Fruit fly (Drosophila melanogaster) whole organism, embryonic: ENCODE results near the gene Or82a.
A peak's percentile ranks its signal among the peaks of the same experiment; 100 is the strongest.

Experiments used
- CG10147 ChIP-seq: fragments of 200-800 bp; sonication (Bioruptor generic); optimal IDR thresholded peaks from 2 replicates; lab custom pipeline; 2019; ENCODE audit warnings: missing biosample characterization, mild to moderate bottlenecking, missing genetic modification characterization, moderate library complexity
- CG12155 ChIP-seq: fragments of 200-800 bp; sonication (Bioruptor generic); optimal IDR thresholded peaks from 3 replicates; lab custom pipeline; 2016; ENCODE audit warnings: missing biosample characterization, missing genetic modification characterization
- CG13775 ChIP-seq: fragments of 200-800 bp; sonication (Bioruptor generic); optimal IDR thresholded peaks from 3 replicates; lab custom pipeline; 2017; ENCODE audit warnings: missing biosample characterization, mild to moderate bottlenecking, missing genetic modification characterization
- CG17802 ChIP-seq: fragments of 200-800 bp; sonication (Bioruptor generic); optimal IDR thresholded peaks from 2 replicates; lab custom pipeline; 2018; ENCODE audit warnings: missing biosample characterization, mild to moderate bottlenecking, missing genetic modification characterization, moderate library complexity
- CG18476 ChIP-seq: fragments of 200-800 bp; sonication (Bioruptor generic); optimal IDR thresholded peaks from 2 replicates; lab custom pipeline; 2016; ENCODE audit warnings: missing biosample characterization, mild to moderate bottlenecking, missing genetic modification characterization
- CG30403 ChIP-seq: fragments of 200-800 bp; sonication (Bioruptor generic); optimal IDR thresholded peaks from 3 replicates; lab custom pipeline; 2016; ENCODE audit warnings: missing biosample characterization, missing genetic modification characterization
- CG32532 ChIP-seq: fragments of 200-800 bp; sonication (Bioruptor generic); IDR thresholded peaks from 2 replicates; pipeline ENCODE4 v1.3.6; 2022; ENCODE audit warnings: missing biosample characterization, missing genetic modification characterization
- CG34422 ChIP-seq: fragments of 200-800 bp; sonication (Bioruptor generic); IDR thresholded peaks from 3 replicates; pipeline ENCODE4 v1.3.6; 2022; ENCODE audit warnings: missing biosample characterization, missing genetic modification characterization
- CG3726 ChIP-seq: fragments of 200-800 bp; sonication (Bioruptor generic); IDR thresholded peaks from 3 replicates; pipeline ENCODE4, ENCODE4 v1.3.6; 2022; ENCODE audit warnings: missing biosample characterization, missing genetic modification characterization
- CG42726 ChIP-seq: fragments of 200-800 bp; sonication (Bioruptor generic); IDR thresholded peaks from 2 replicates; pipeline ENCODE4 v1.3.6; 2022; ENCODE audit warnings: missing biosample characterization, missing genetic modification characterization; ENCODE audit not compliant: partially characterized antibody
- CG4282 ChIP-seq: fragments of 200-800 bp; sonication (Bioruptor generic); optimal IDR thresholded peaks from 2 replicates; lab custom pipeline; 2016; ENCODE audit warnings: missing biosample characterization, missing genetic modification characterization
- CG4730 ChIP-seq: fragments of 200-800 bp; sonication (Bioruptor generic); IDR thresholded peaks from 2 replicates; pipeline ENCODE4 v1.3.6; 2022; ENCODE audit warnings: missing biosample characterization, missing genetic modification characterization
- CG7786 ChIP-seq: fragments of 200-800 bp; sonication (Bioruptor generic); optimal IDR thresholded peaks from 2 replicates; lab custom pipeline; 2016; ENCODE audit warnings: missing biosample characterization, missing genetic modification characterization
- CG7963 ChIP-seq: fragments of 200-800 bp; sonication (Bioruptor generic); IDR thresholded peaks from 3 replicates; pipeline ENCODE4 v1.3.6; 2022; ENCODE audit warnings: missing biosample characterization, missing genetic modification characterization; ENCODE audit not compliant: partially characterized antibody
- D ChIP-seq, 2 experiments: fragments of 200-800 bp in 1 of 2; fragments of >200 bp in 1 of 2; sonication (Bioruptor generic) in 1 of 2; optimal IDR thresholded peaks; 2 replicates in 1 of 2; 3 replicates in 1 of 2; lab custom pipeline; 2017; ENCODE audit warnings: mild to moderate bottlenecking in 1 of 2, missing biosample characterization in 1 of 2, missing genetic modification characterization in 1 of 2, missing genetic modification reagents in 1 of 2
- Deaf1 ChIP-seq: fragments of 200-800 bp; optimal IDR thresholded peaks from 3 replicates; lab custom pipeline; 2019; ENCODE audit warnings: missing biosample characterization, mild to moderate bottlenecking, missing genetic modification characterization, moderate library complexity
- Drgx ChIP-seq: fragments of 200-800 bp; sonication (Bioruptor generic); IDR thresholded peaks from 2 replicates; pipeline ENCODE4 v1.3.6; 2022; ENCODE audit warnings: missing biosample characterization, missing genetic modification characterization
- Ets65A ChIP-seq: fragments of 200-800 bp; sonication (Bioruptor generic); peaks from one replicate; lab custom pipeline; 2016; ENCODE audit warnings: missing biosample characterization, missing genetic modification characterization
- Ets97D ChIP-seq: fragments of 200-800 bp; sonication (Bioruptor generic); optimal IDR thresholded peaks from 3 replicates; lab custom pipeline; 2016; ENCODE audit warnings: missing biosample characterization, missing genetic modification characterization
- H2.0 ChIP-seq: fragments of 200-800 bp; sonication (Bioruptor generic); IDR thresholded peaks from 2 replicates; pipeline ENCODE4 v1.3.6; 2022; ENCODE audit warnings: missing biosample characterization, missing genetic modification characterization
- HmgD ChIP-seq: fragments of 200-800 bp; sonication (Bioruptor generic); optimal IDR thresholded peaks from 3 replicates; lab custom pipeline; 2016; ENCODE audit warnings: missing biosample characterization, missing genetic modification characterization
- Hr3 ChIP-seq: fragments of 200-800 bp; sonication (Bioruptor generic); optimal IDR thresholded peaks from 3 replicates; lab custom pipeline; 2016; ENCODE audit warnings: missing biosample characterization, missing genetic modification characterization
- Nf-YC ChIP-seq: fragments of 200-800 bp; optimal IDR thresholded peaks from 3 replicates; lab custom pipeline; 2019; ENCODE audit warnings: missing biosample characterization, mild to moderate bottlenecking, missing genetic modification characterization, moderate library complexity
- Sry-δ ChIP-seq: fragments of 200-800 bp; sonication (Bioruptor generic); optimal IDR thresholded peaks from 2 replicates; lab custom pipeline; 2016; ENCODE audit warnings: missing biosample characterization, missing genetic modification characterization
- Ssrp ChIP-seq: fragments of 200-800 bp; sonication (Bioruptor generic); optimal IDR thresholded peaks from 2 replicates; lab custom pipeline; 2018; ENCODE audit warnings: missing biosample characterization, mild to moderate bottlenecking, missing genetic modification characterization, moderate library complexity
- Usf ChIP-seq: fragments of 200-800 bp; sonication (Bioruptor generic); optimal IDR thresholded peaks from 2 replicates; lab custom pipeline; 2017; ENCODE audit warnings: missing genotype, missing biosample characterization, missing genetic modification characterization
- Xrp1 ChIP-seq: fragments of 200-800 bp; sonication (Bioruptor generic); IDR thresholded peaks from 2 replicates; pipeline ENCODE4 v1.3.6; 2022; ENCODE audit warnings: missing biosample characterization, missing genetic modification characterization
- amos ChIP-seq: fragments of 200-800 bp; sonication (Bioruptor generic); IDR thresholded peaks from 2 replicates; pipeline ENCODE4 v1.3.6; 2022; ENCODE audit warnings: missing biosample characterization, missing genetic modification characterization; ENCODE audit not compliant: partially characterized antibody
- bbx ChIP-seq: fragments of 200-800 bp; sonication (Bioruptor generic); IDR thresholded peaks from 2 replicates; pipeline ENCODE4 v1.3.6; 2022; ENCODE audit warnings: missing biosample characterization, missing genetic modification characterization; ENCODE audit not compliant: partially characterized antibody
- bowl ChIP-seq: fragments of 200-800 bp; sonication (Bioruptor generic); IDR thresholded peaks from 2 replicates; pipeline ENCODE4 v1.3.6; 2022; ENCODE audit warnings: missing biosample characterization, missing genetic modification characterization
- da ChIP-seq: fragments of 200-800 bp; sonication (Bioruptor generic); optimal IDR thresholded peaks from 2 replicates; lab custom pipeline; 2016; ENCODE audit warnings: missing biosample characterization, missing genetic modification characterization
- eyg ChIP-seq: fragments of 200-800 bp; sonication (Bioruptor generic); optimal IDR thresholded peaks from 3 replicates; lab custom pipeline; 2016; ENCODE audit warnings: missing biosample characterization, missing genetic modification characterization
- fd102C ChIP-seq: fragments of 200-800 bp; sonication (Bioruptor generic); optimal IDR thresholded peaks from 2 replicates; lab custom pipeline; 2018; ENCODE audit warnings: missing biosample characterization, mild to moderate bottlenecking, missing genetic modification characterization, moderate library complexity
- fru ChIP-seq: fragments of >200 bp; optimal IDR thresholded peaks from 2 replicates; lab custom pipeline; 2017
- gcm ChIP-seq: fragments of 200-800 bp; sonication (Bioruptor generic); optimal IDR thresholded peaks from 2 replicates; lab custom pipeline; 2019; ENCODE audit warnings: missing biosample characterization, mild to moderate bottlenecking, missing genetic modification characterization, moderate library complexity
- gem ChIP-seq: fragments of 200-800 bp; sonication (Bioruptor generic); optimal IDR thresholded peaks from 2 replicates; lab custom pipeline; 2019; ENCODE audit warnings: missing biosample characterization, mild to moderate bottlenecking, missing genetic modification characterization, moderate library complexity
- gro ChIP-seq: fragments of 200-800 bp; sonication (Bioruptor generic); optimal IDR thresholded peaks from 2 replicates; lab custom pipeline; 2016; ENCODE audit warnings: missing biosample characterization, missing genetic modification characterization
- h ChIP-seq: fragments of >200 bp; optimal IDR thresholded peaks from 2 replicates; lab custom pipeline; 2017
- her ChIP-seq: fragments of 200-800 bp; sonication (Bioruptor generic); optimal IDR thresholded peaks from 2 replicates; lab custom pipeline; 2016; ENCODE audit warnings: missing biosample characterization, missing genetic modification characterization
- jing ChIP-seq: fragments of 200-800 bp; sonication (Bioruptor generic); optimal IDR thresholded peaks from 2 replicates; lab custom pipeline; 2018; ENCODE audit warnings: missing biosample characterization, mild to moderate bottlenecking, missing genetic modification characterization
- jumu ChIP-seq: fragments of 200-800 bp; sonication (Bioruptor generic); optimal IDR thresholded peaks from 3 replicates; lab custom pipeline; 2016; ENCODE audit warnings: missing biosample characterization, missing genetic modification characterization
- nau ChIP-seq: fragments of 200-800 bp; sonication (Bioruptor generic); optimal IDR thresholded peaks from 3 replicates; lab custom pipeline; 2017; ENCODE audit warnings: missing biosample characterization, mild to moderate bottlenecking, missing genetic modification characterization, missing genetic modification reagents
- pros ChIP-seq: fragments of 200-800 bp; sonication (Bioruptor generic); optimal IDR thresholded peaks from 3 replicates; lab custom pipeline; 2019; ENCODE audit warnings: missing biosample characterization, mild to moderate bottlenecking, missing genetic modification characterization, moderate library complexity
- run ChIP-seq: fragments of 200-800 bp; sonication (Bioruptor generic); optimal IDR thresholded peaks from 3 replicates; lab custom pipeline; 2018; ENCODE audit warnings: missing biosample characterization, mild to moderate bottlenecking, missing genetic modification characterization
- shn ChIP-seq: fragments of 200-800 bp; sonication (Bioruptor generic); optimal IDR thresholded peaks from 3 replicates; lab custom pipeline; 2016; ENCODE audit warnings: missing biosample characterization, missing genetic modification characterization
- tna ChIP-seq: fragments of 200-800 bp; sonication (Bioruptor generic); IDR thresholded peaks from 2 replicates; pipeline ENCODE4 v1.3.6; 2022; ENCODE audit warnings: missing biosample characterization, missing genetic modification characterization; ENCODE audit not compliant: partially characterized antibody
- trh ChIP-seq: fragments of 200-800 bp; sonication (Bioruptor generic); optimal IDR thresholded peaks from 2 replicates; lab custom pipeline; 2016; ENCODE audit warnings: missing biosample characterization, missing genetic modification characterization
- tx ChIP-seq: fragments of 200-800 bp; sonication (Bioruptor generic); optimal IDR thresholded peaks from 2 replicates; lab custom pipeline; 2016; ENCODE audit warnings: missing biosample characterization, missing genetic modification characterization
- vfl ChIP-seq: fragments of 200-800 bp; sonication (Bioruptor generic); optimal IDR thresholded peaks from 2 replicates; lab custom pipeline; 2016; ENCODE audit warnings: missing biosample characterization, missing genetic modification characterization
- wor ChIP-seq: fragments of 200-800 bp; sonication (Bioruptor generic); IDR thresholded peaks from 2 replicates; pipeline ENCODE4 v1.3.6; 2022; ENCODE audit warnings: missing biosample characterization, missing genetic modification characterization
- zfh1 ChIP-seq: fragments of 200-800 bp; sonication (Bioruptor generic); IDR thresholded peaks from 3 replicates; pipeline ENCODE4 v1.3.6; 2022; ENCODE audit warnings: missing biosample characterization, missing genetic modification characterization

Or82a gene

dm6 chr3R:4220780-4221179, 36.0 kb upstream of the Or82a start (continued):
- TF ChIP-seq D (optimal IDR thresholded peaks at IDR 0.05; lab: Kevin White, UChicago) (peak; percentile 14), D (GFP tag; optimal IDR thresholded peaks at IDR 0.05; lab: Kevin White, UChicago) (no peak), fru (lab: Kevin White, UChicago) (no peak), CG34422 (GFP tag; lab: Robert Waterston, UW) (peak; percentile 56; the same call in 2 of the 3 replicates), bowl (GFP tag; lab: Robert Waterston, UW) (no peak), CG12155 (GFP tag; lab: Kevin White, UChicago) (peak; percentile 27), CG10147 (GFP tag; lab: Kevin White, UChicago) (no peak), CG32532 (GFP tag; lab: Robert Waterston, UW) (peak; percentile 71), CG7786 (GFP tag; lab: Kevin White, UChicago) (peak; percentile 36), zfh1 (GFP tag; lab: Robert Waterston, UW) (peak; percentile 62; the same call in 1 of the 3 replicates), run (tag; lab: Kevin White, UChicago) (no peak), h (lab: Kevin White, UChicago) (no peak), trh (no peak), CG4282 (GFP tag; lab: Kevin White, UChicago) (no peak), Ets65A (peak; percentile 87), Nf-YC (tag; lab: Kevin White, UChicago) (peak; percentile 46), Sry-δ (GFP tag; lab: Kevin White, UChicago) (peak; percentile 88), CG17802 (tag; lab: Kevin White, UChicago) (no peak), CG18476 (GFP tag; lab: Kevin White, UChicago) (no peak), CG3726 (no peak), gro (GFP tag; lab: Kevin White, UChicago) (peak; percentile 47), Xrp1 (GFP tag; lab: Robert Waterston, UW) (peak; percentile 7; the same call in 1 of the 2 replicates), jing (GFP tag; lab: Kevin White, UChicago) (no peak), Hr3 (peak; percentile 20), CG42726 (GFP tag; lab: Robert Waterston, UW) (peak; percentile 98), wor (GFP tag; lab: Robert Waterston, UW) (no peak), vfl (GFP tag; lab: Kevin White, UChicago) (peak; percentile 19), gem (no peak), da (GFP tag; lab: Kevin White, UChicago) (no peak), Deaf1 (tag; lab: Kevin White, UChicago) (peak; percentile 33), fd102C (no peak), gcm (no peak), tx (no peak), shn (GFP tag; lab: Kevin White, UChicago) (peak; percentile 35), Ssrp (tag; lab: Kevin White, UChicago) (no peak), CG7963 (GFP tag; lab: Robert Waterston, UW) (peak; percentile 97), pros (no peak), Ets97D (GFP tag; lab: Kevin White, UChicago) (peak; percentile 70), CG13775 (peak; percentile 25), HmgD (peak; percentile 86), Usf (GFP tag; lab: Kevin White, UChicago) (no peak), bbx (GFP tag; lab: Robert Waterston, UW) (peak; percentile 99), amos (GFP tag; lab: Robert Waterston, UW) (peak; percentile 99), tna (GFP tag; lab: Robert Waterston, UW) (peak; percentile 97), H2.0 (GFP tag; lab: Robert Waterston, UW) (0 out of 2 replicates have a peak, but pooled peaks have one; percentile 23), nau (no peak), CG30403 (peak; percentile 25), CG4730 (GFP tag; lab: Robert Waterston, UW) (no peak), jumu (GFP tag; lab: Kevin White, UChicago) (peak; percentile 40), her (GFP tag; lab: Kevin White, UChicago) (peak; percentile 71), Drgx (GFP tag; lab: Robert Waterston, UW) (0 out of 2 replicates have a peak, but pooled peaks have one; percentile 20), eyg (no peak)
